Fruit fly (Drosophila melanogaster) whole organism, adult: ENCODE results near the gene CG11656.
A peak's percentile ranks its signal among the peaks of the same experiment; 100 is the strongest.

Experiments used
- CG11617 ChIP-seq: fragments of 200-800 bp; sonication (Bioruptor generic); optimal IDR thresholded peaks from 2 replicates; lab custom pipeline; 2017; ENCODE audit warnings: mild to moderate bottlenecking, missing biosample characterization, missing genetic modification reagents, missing genetic modification characterization
- CG12768 ChIP-seq: fragments of 200-800 bp; sonication (Bioruptor generic); optimal IDR thresholded peaks from 2 replicates; lab custom pipeline; 2017; ENCODE audit warnings: missing biosample characterization, missing genetic modification characterization, mild to moderate bottlenecking, moderate library complexity, missing genetic modification reagents
- CG14711 ChIP-seq: fragments of 200-800 bp; sonication (Bioruptor generic); optimal IDR thresholded peaks from 2 replicates; lab custom pipeline; 2018; ENCODE audit warnings: missing biosample characterization, mild to moderate bottlenecking, missing genetic modification characterization, moderate library complexity
- CG1620 ChIP-seq: fragments of 200-800 bp; sonication (Bioruptor generic); optimal IDR thresholded peaks from 2 replicates; lab custom pipeline; 2016; ENCODE audit warnings: missing biosample characterization, missing genetic modification characterization
- CG33017 ChIP-seq: fragments of 200-800 bp; sonication (Bioruptor generic); optimal IDR thresholded peaks from 2 replicates; lab custom pipeline; 2018; ENCODE audit warnings: missing biosample characterization, mild to moderate bottlenecking, missing genetic modification characterization, moderate library complexity
- CG5204 ChIP-seq: fragments of 200-800 bp; sonication (Bioruptor generic); optimal IDR thresholded peaks from 2 replicates; lab custom pipeline; 2016; ENCODE audit warnings: missing biosample characterization, missing genetic modification characterization
- CG7045 ChIP-seq: fragments of 200-800 bp; sonication (Bioruptor generic); optimal IDR thresholded peaks from 2 replicates; lab custom pipeline; 2017; ENCODE audit warnings: missing biosample characterization, mild to moderate bottlenecking, missing genetic modification characterization
- CG7101 ChIP-seq: fragments of 200-800 bp; sonication (Bioruptor generic); optimal IDR thresholded peaks from 2 replicates; lab custom pipeline; 2018; ENCODE audit warnings: missing biosample characterization, mild to moderate bottlenecking, missing genetic modification characterization, moderate library complexity
- Clk ChIP-seq: fragments of 200-800 bp; sonication (Bioruptor generic); optimal IDR thresholded peaks from 2 replicates; lab custom pipeline; 2017; ENCODE audit warnings: missing biosample characterization, missing genetic modification characterization
- Crg-1 ChIP-seq: fragments of 200-800 bp; sonication (Bioruptor generic); optimal IDR thresholded peaks from 2 replicates; lab custom pipeline; 2016; ENCODE audit warnings: missing biosample characterization, missing genetic modification characterization
- Hr96 ChIP-seq: fragments of 200-800 bp; sonication (Bioruptor generic); optimal IDR thresholded peaks from 2 replicates; lab custom pipeline; 2016; ENCODE audit warnings: missing biosample characterization, missing genetic modification characterization
- Mnt ChIP-seq: fragments of 200-800 bp; sonication (Bioruptor generic); optimal IDR thresholded peaks from 2 replicates; lab custom pipeline; 2016; ENCODE audit warnings: missing biosample characterization, mild to moderate bottlenecking, missing genetic modification characterization
- bab1 ChIP-seq: fragments of 200-800 bp; sonication (Bioruptor generic); optimal IDR thresholded peaks from 3 replicates; lab custom pipeline; 2019; ENCODE audit warnings: missing biosample characterization, mild to moderate bottlenecking, missing genetic modification characterization, moderate library complexity
- cic ChIP-seq: fragments of 200-800 bp; sonication (Bioruptor generic); optimal IDR thresholded peaks from 2 replicates; lab custom pipeline; 2017; ENCODE audit warnings: missing biosample characterization, mild to moderate bottlenecking, missing genetic modification characterization, moderate library complexity
- cnc ChIP-seq, 2 experiments: fragments of >200 bp; optimal IDR thresholded peaks; 2 replicates each; lab custom pipeline; 2017
- kay ChIP-seq: fragments of 200-800 bp; sonication (Bioruptor generic); peaks from one replicate; lab custom pipeline; 2016; ENCODE audit warnings: missing biosample characterization, missing genetic modification characterization, borderline replicate concordance
- ovo ChIP-seq: fragments of 200-800 bp; sonication (Bioruptor generic); optimal IDR thresholded peaks from 2 replicates; lab custom pipeline; 2016; ENCODE audit warnings: missing biosample characterization, missing genetic modification characterization
- pad ChIP-seq: fragments of 200-800 bp; sonication (Bioruptor generic); optimal IDR thresholded peaks from 3 replicates; lab custom pipeline; 2017; ENCODE audit warnings: missing biosample characterization, missing genetic modification characterization, mild to moderate bottlenecking, moderate library complexity, missing genetic modification reagents
- tj ChIP-seq: fragments of 200-800 bp; sonication (Bioruptor generic); optimal IDR thresholded peaks from 3 replicates; lab custom pipeline; 2017; ENCODE audit warnings: missing biosample characterization, mild to moderate bottlenecking, missing genetic modification characterization, moderate library complexity
- toe ChIP-seq: fragments of 200-800 bp; sonication (Bioruptor generic); optimal IDR thresholded peaks from 2 replicates; lab custom pipeline; 2016; ENCODE audit warnings: missing biosample characterization, missing genetic modification characterization

Gene CG11656

DNA sequence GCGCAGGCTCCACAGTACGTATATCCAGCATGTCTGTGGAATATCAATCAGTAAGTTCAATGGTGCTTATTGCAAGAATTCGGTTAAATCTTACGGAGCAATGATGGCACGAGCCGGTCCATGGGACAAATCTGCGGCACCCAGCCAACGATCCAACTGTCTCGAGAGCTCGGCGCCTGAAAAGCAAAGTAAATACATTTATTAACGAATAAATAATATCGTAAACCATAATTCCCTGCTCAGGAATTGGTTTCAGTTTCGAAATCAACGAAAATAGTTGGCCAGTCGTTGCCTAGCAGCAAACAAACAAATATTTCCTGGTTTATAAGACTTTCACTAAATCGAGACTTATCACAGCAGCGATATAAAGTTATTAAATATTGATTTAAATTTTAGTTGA is at the start of gene CG11656:
Gene CG11656 (plus strand): TSS at position 301 of the 400 bp plus-strand sequence.
- TF ChIP-seq kay (no peak), cic (no peak), CG1620 (GFP tag; lab: Kevin White, UChicago) (no peak), CG33017 (tag; lab: Kevin White, UChicago) (no peak), toe (GFP tag; lab: Kevin White, UChicago) (no peak), bab1 (GFP tag; lab: Kevin White, UChicago) (no peak), CG7101 (tag; lab: Kevin White, UChicago) (no peak), Clk (GFP tag; lab: Kevin White, UChicago) (no peak), ovo (GFP tag; lab: Kevin White, UChicago) (no peak), Mnt (no peak), CG12768 (GFP tag; lab: Kevin White, UChicago) (no peak), Hr96 (no peak)

DNA sequence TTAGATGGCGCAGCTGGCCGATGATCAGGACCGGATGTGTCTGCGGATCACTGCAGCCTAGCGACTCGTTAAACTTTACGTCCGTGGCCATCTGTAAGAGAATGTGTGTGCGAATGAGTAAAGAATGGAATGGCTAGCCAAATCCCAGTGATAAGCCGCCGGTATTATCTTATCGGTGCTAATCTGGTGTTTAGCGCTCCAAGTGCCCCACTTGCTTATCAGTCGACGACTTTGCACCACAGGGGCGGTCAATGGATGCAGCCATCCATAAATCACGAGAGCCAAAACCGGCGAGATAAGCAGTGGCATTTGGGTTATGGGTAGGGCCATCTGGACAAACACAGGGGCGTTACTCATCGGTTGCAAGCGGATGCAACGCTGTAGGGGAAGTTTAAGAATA is 49.5 kb upstream of the CG11656 start:
- TF ChIP-seq CG7045 (GFP tag; lab: Kevin White, UChicago) (no peak), CG7101 (tag; lab: Kevin White, UChicago) (no peak), Mnt (no peak), CG14711 (tag; lab: Kevin White, UChicago) (no peak), ovo (GFP tag; lab: Kevin White, UChicago) (no peak), CG1620 (GFP tag; lab: Kevin White, UChicago) (no peak), Hr96 (no peak), kay (no peak), Crg-1 (no peak), cic (no peak), CG5204 (GFP tag; lab: Kevin White, UChicago) (no peak), CG11617 (GFP tag; lab: Kevin White, UChicago) (no peak), bab1 (GFP tag; lab: Kevin White, UChicago) (no peak), CG33017 (tag; lab: Kevin White, UChicago) (no peak), toe (GFP tag; lab: Kevin White, UChicago) (no peak), cnc (optimal IDR thresholded peaks at IDR 0.05; lab: Kevin White, UChicago) (no peak)

DNA sequence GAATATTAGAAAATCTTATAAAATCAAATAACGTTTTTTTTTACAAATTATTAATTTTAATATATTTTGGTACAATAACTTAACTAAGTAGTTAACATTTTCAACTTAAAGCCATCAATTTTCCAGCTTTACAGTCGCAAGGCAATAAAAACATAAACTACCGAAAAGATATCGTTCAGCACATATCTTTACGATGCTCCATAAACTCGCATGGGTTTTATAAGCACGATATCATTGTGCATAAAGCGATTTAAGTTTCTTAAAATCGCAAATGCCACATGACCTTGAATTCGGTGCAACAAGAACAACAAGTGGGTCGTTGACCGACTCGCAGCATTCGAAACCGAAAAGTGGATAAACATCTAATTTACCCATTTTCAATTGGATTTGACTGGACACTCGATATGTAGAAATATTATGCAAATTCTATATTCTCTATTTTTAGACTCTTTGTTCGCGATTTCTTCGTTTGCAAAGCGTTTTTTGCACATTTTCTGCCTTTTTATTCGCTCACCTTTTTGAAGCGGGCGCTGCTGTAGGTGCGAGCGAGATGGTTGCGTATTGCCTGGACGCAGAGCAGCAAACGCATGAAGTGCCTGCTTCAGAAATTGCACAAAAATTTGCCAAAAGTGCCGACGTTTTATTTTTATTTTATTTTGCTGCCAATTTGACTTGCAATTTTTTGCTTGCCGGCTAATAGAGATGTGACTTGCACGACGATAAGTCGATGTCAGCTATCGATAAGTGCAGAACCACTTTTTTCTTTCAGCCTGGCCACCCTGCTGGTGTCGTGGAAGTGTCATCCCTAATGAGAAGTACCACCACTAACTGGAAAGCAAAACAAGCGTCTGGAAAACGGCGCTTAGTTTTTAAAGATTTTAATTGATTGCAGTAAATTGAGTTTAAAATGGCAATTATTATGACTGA is 48.5 kb upstream of the CG11656 start, which contains the start of gene Spc25:
Gene Spc25 (plus strand): TSS at position 817 of the 927 bp plus-strand sequence.
- TF ChIP-seq CG33017 (tag; lab: Kevin White, UChicago) (no peak), cnc (optimal IDR thresholded peaks at IDR 0.05; lab: Kevin White, UChicago) (no peak), CG12768 (GFP tag; lab: Kevin White, UChicago) (no peak), CG7101 (tag; lab: Kevin White, UChicago) (peak; percentile 20), CG1620 (GFP tag; lab: Kevin White, UChicago) (peak; percentile 53), CG11617 (GFP tag; lab: Kevin White, UChicago) (no peak), ovo (GFP tag; lab: Kevin White, UChicago) (no peak), CG5204 (GFP tag; lab: Kevin White, UChicago) (peak; percentile 27), Hr96 (peak; percentile 29), cic (no peak), Clk (GFP tag; lab: Kevin White, UChicago) (no peak), bab1 (GFP tag; lab: Kevin White, UChicago) (peak; percentile 54), Mnt (peak; percentile 18), CG14711 (tag; lab: Kevin White, UChicago) (peak; percentile 63), CG7045 (GFP tag; lab: Kevin White, UChicago) (no peak), pad (GFP tag; lab: Kevin White, UChicago) (no peak), toe (GFP tag; lab: Kevin White, UChicago) (peak; percentile 38), kay (no peak), Crg-1 (peak; percentile 5), tj (peak; percentile 64)

DNA sequence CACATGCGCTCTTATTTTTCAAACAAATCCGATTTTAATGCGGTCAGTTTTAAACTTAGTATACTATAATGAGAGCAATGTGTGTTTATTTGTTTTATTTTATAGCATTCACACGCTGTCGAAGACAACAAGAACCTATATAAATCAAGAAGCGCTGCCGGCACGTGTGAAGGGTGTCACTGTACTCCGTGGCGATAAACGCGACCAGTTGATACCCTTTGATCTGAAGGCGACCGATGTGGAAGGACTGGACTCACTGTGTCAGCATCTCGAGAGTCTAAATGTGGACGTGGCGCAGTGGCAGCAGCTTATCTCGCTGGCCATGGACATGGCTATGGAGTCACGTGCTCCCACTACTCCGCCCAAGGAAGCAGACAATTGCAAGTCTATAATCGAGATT is 47.1 kb upstream of the CG11656 start:
- TF ChIP-seq ovo (GFP tag; lab: Kevin White, UChicago) (no peak), Crg-1 (no peak), CG14711 (tag; lab: Kevin White, UChicago) (no peak), toe (GFP tag; lab: Kevin White, UChicago) (no peak), cnc (optimal IDR thresholded peaks at IDR 0.05; lab: Kevin White, UChicago) (no peak), tj (no peak), CG1620 (GFP tag; lab: Kevin White, UChicago) (no peak), cic (no peak), CG12768 (GFP tag; lab: Kevin White, UChicago) (no peak), Hr96 (no peak), Clk (GFP tag; lab: Kevin White, UChicago) (no peak), bab1 (GFP tag; lab: Kevin White, UChicago) (no peak), pad (GFP tag; lab: Kevin White, UChicago) (no peak), Mnt (no peak), CG7045 (GFP tag; lab: Kevin White, UChicago) (no peak), CG7101 (tag; lab: Kevin White, UChicago) (no peak), CG5204 (GFP tag; lab: Kevin White, UChicago) (no peak), CG11617 (GFP tag; lab: Kevin White, UChicago) (no peak), CG33017 (tag; lab: Kevin White, UChicago) (no peak)

DNA sequence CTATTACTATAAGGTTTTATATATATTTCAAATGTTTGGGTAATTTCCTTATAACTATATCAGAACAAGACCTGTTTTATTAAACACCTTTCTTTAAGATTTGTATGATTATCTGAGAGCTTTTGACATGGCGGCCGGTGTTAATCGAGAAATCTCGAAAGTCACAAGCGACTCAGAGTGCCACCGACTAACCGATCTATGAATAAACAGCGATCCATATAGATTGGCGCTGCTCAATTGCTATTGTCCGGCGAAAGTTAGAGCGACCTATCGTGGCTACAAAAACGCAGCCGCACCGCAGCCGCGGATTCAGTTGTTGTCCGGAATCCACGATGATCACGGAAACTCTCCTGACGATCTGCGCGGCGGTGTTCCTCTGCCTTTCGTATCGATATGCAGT is 46.2 kb upstream of the CG11656 start, which contains the start of gene Cyp304a1:
Gene Cyp304a1 (plus strand): TSS at position 301 of the 400 bp plus-strand sequence.
- no peak for TF ChIP-seq ovo (GFP tag; lab: Kevin White, UChicago)
- TF ChIP-seq CG7101 (tag; lab: Kevin White, UChicago): no peak
- TF ChIP-seq Clk (GFP tag; lab: Kevin White, UChicago): no peak
- TF ChIP-seq Mnt: no peak
- TF ChIP-seq pad (GFP tag; lab: Kevin White, UChicago): no peak
- TF ChIP-seq CG33017 (tag; lab: Kevin White, UChicago): no peak
- no peak for TF ChIP-seq bab1 (GFP tag; lab: Kevin White, UChicago)
- TF ChIP-seq cic: no peak
- no peak for TF ChIP-seq tj
- TF ChIP-seq Crg-1: no peak
- no peak for TF ChIP-seq kay
- no peak for TF ChIP-seq CG1620 (GFP tag; lab: Kevin White, UChicago)
- TF ChIP-seq CG7045 (GFP tag; lab: Kevin White, UChicago): no peak
- no peak for TF ChIP-seq toe (GFP tag; lab: Kevin White, UChicago)
- TF ChIP-seq CG5204 (GFP tag; lab: Kevin White, UChicago): no peak
- no peak for TF ChIP-seq CG11617 (GFP tag; lab: Kevin White, UChicago)
- TF ChIP-seq CG12768 (GFP tag; lab: Kevin White, UChicago): no peak
- no peak for TF ChIP-seq cnc (optimal IDR thresholded peaks at IDR 0.05; lab: Kevin White, UChicago)
